Worm (Caenorhabditis elegans) whole organism, mixed stage, embryonic: ENCODE results near the gene fbxb-46.

ENCODE experiments used
- M03D4.4 ChIP-seq: sonication (generic microtip); optimal IDR thresholded peaks from 2 replicates; lab custom pipeline; 2017; ENCODE audit warnings: mild to moderate bottlenecking, missing genetic modification characterization, missing compliant biosample characterization
- blmp-1 ChIP-seq: fragments of 150-350 bp; optimal IDR thresholded peaks from 2 replicates; lab custom pipeline; 2014; ENCODE audit warnings: missing biosample characterization, missing genetic modification characterization
- ceh-43 ChIP-seq: fragments of 200-800 bp; sonication (Bioruptor generic); optimal IDR thresholded peaks from 2 replicates; lab custom pipeline; 2018; ENCODE audit warnings: mild to moderate bottlenecking, missing genetic modification characterization, moderate library complexity, missing compliant biosample characterization
- ceh-83 ChIP-seq: fragments of 200-800 bp; sonication (Bioruptor generic); optimal IDR thresholded peaks from 2 replicates; lab custom pipeline; 2018; ENCODE audit warnings: mild to moderate bottlenecking, missing genetic modification characterization, missing compliant biosample characterization
- drap-1 ChIP-seq: fragments of 200-800 bp; sonication (Bioruptor generic); optimal IDR thresholded peaks from 3 replicates; lab custom pipeline; 2018; ENCODE audit warnings: mild to moderate bottlenecking, missing genetic modification characterization, missing compliant biosample characterization
- lin-32 ChIP-seq: fragments of 200-800 bp; sonication (Bioruptor generic); optimal IDR thresholded peaks from 2 replicates; lab custom pipeline; 2018; ENCODE audit warnings: mild to moderate bottlenecking, missing genetic modification characterization, missing compliant biosample characterization
- mls-2 ChIP-seq: sonication (generic microtip); optimal IDR thresholded peaks from 2 replicates; lab custom pipeline; 2016; ENCODE audit warnings: mild to moderate bottlenecking, missing genetic modification characterization, moderate library complexity, missing compliant biosample characterization
- sptf-1 ChIP-seq: sonication (generic microtip); optimal IDR thresholded peaks from 2 replicates; lab custom pipeline; 2017; ENCODE audit warnings: mild to moderate bottlenecking, missing genetic modification characterization, moderate library complexity, missing compliant biosample characterization
- tbx-8 ChIP-seq: fragments of 200-800 bp; sonication (Bioruptor generic); optimal IDR thresholded peaks from 2 replicates; lab custom pipeline; 2018; ENCODE audit warnings: mild to moderate bottlenecking, missing genetic modification characterization, moderate library complexity, missing compliant biosample characterization

The fbxb-46 gene

ce11 chrII:1521956-1522355 lies 49.0 kb downstream of the fbxb-46 start:
- no peak for TF ChIP-seq ceh-83 (GFP tag; lab: Kevin White, UChicago)
- TF ChIP-seq sptf-1 (tag; lab: Kevin White, UChicago) = no peak
- TF ChIP-seq mls-2 (tag; lab: Kevin White, UChicago) = no peak
- TF ChIP-seq tbx-8 (GFP tag; lab: Kevin White, UChicago) = no peak
- TF ChIP-seq blmp-1 = no peak
- no peak for TF ChIP-seq ceh-43 (GFP tag; lab: Kevin White, UChicago)
- TF ChIP-seq M03D4.4 (tag; lab: Kevin White, UChicago) = no peak
- no peak for TF ChIP-seq lin-32
- no peak for TF ChIP-seq drap-1 (GFP tag; lab: Kevin White, UChicago)
